Worm (Caenorhabditis elegans) whole organism, L1 larva: Measurements from ENCODE around the gene ints-6.

ENCODE experiments used
- C16A3.4 ChIP-seq: fragments of 150-350 bp; optimal IDR thresholded peaks from 2 replicates; lab custom pipeline; 2014; ENCODE audit warnings: missing biosample characterization, missing genetic modification characterization
- F16B12.6 ChIP-seq: fragments of 150-350 bp; optimal IDR thresholded peaks from 2 replicates; lab custom pipeline; 2014; ENCODE audit warnings: missing biosample characterization, missing genetic modification characterization
- Y116A8C.19 ChIP-seq: sonication (generic microtip); optimal IDR thresholded peaks from 2 replicates; lab custom pipeline; 2016; ENCODE audit warnings: missing compliant biosample characterization, missing genetic modification characterization, borderline replicate concordance
- ama-1 ChIP-seq: fragments of 150-350 bp; optimal IDR thresholded peaks from 2 replicates; lab custom pipeline; 2014
- blmp-1 ChIP-seq: fragments of 150-350 bp; optimal IDR thresholded peaks from 2 replicates; lab custom pipeline; 2014; ENCODE audit warnings: missing biosample characterization, missing genetic modification characterization
- ceh-63 ChIP-seq: fragments of 200-800 bp; sonication (Bioruptor generic); optimal IDR thresholded peaks from 2 replicates; lab custom pipeline; 2018; ENCODE audit warnings: mild to moderate bottlenecking, missing genetic modification characterization, missing compliant biosample characterization
- ceh-88 ChIP-seq: fragments of 200-800 bp; sonication (Bioruptor generic); IDR thresholded peaks from 2 replicates; pipeline ENCODE4 v1.3.6; 2022; ENCODE audit warnings: missing genetic modification characterization, missing compliant biosample characterization
- ceh-90 ChIP-seq: sonication (generic microtip); optimal IDR thresholded peaks from 2 replicates; lab custom pipeline; 2016; ENCODE audit warnings: missing genetic modification characterization, missing compliant biosample characterization
- ces-1 ChIP-seq: fragments of 150-350 bp; optimal IDR thresholded peaks from 2 replicates; lab custom pipeline; 2014; ENCODE audit warnings: missing biosample characterization, missing genetic modification reagents, missing genetic modification characterization
- dpl-1 ChIP-seq, 3 experiments: fragments of 150-350 bp in 2 of 3; sonication (generic microtip) in 1 of 3; optimal IDR thresholded peaks; 2 replicates each; lab custom pipeline; 2014 to 2017; ENCODE audit warnings: missing biosample characterization in 3 of 3, missing genetic modification characterization in 3 of 3, missing genetic modification reagents in 3 of 3
- dsc-1 ChIP-seq: sonication (generic microtip); optimal IDR thresholded peaks from 2 replicates; lab custom pipeline; 2016; ENCODE audit warnings: mild to moderate bottlenecking, missing genetic modification characterization, missing compliant biosample characterization
- efl-1 ChIP-seq, 4 experiments: fragments of 150-350 bp; optimal IDR thresholded peaks in 3 of 4; peaks in 1 of 4; 1 replicate in 1 of 4; 2 replicates in 3 of 4; lab custom pipeline; 2014; ENCODE audit warnings: missing biosample characterization in 2 of 4, missing genetic modification characterization in 2 of 4, missing genetic modification reagents in 2 of 4
- egl-13 ChIP-seq: sonication (generic microtip); optimal IDR thresholded peaks from 2 replicates; lab custom pipeline; 2016; ENCODE audit warnings: missing genotype, missing genetic modification reagents, missing genetic modification characterization, missing compliant biosample characterization
- egl-27 ChIP-seq, 2 experiments: fragments of 150-350 bp in 1 of 2; sonication (generic microtip); optimal IDR thresholded peaks; 3 replicates each; lab custom pipeline; 2017 to 2018; ENCODE audit warnings: missing biosample characterization in 2 of 2, missing genetic modification characterization in 2 of 2, missing genetic modification reagents in 2 of 2
- elt-2 ChIP-seq: sonication (generic microtip); optimal IDR thresholded peaks from 2 replicates; lab custom pipeline; 2016; ENCODE audit warnings: missing genetic modification characterization, mild to moderate bottlenecking, inconsistent platforms, missing compliant biosample characterization, missing genetic modification reagents
- elt-3 ChIP-seq, 6 experiments: fragments of 150-350 bp in 1 of 6; sonication (generic microtip); optimal IDR thresholded peaks; 2 replicates each; lab custom pipeline; 2017 to 2018; ENCODE audit warnings: missing biosample characterization in 6 of 6, missing genetic modification characterization in 6 of 6, inconsistent platforms in 1 of 6
- fkh-10 ChIP-seq: sonication (generic microtip); optimal IDR thresholded peaks from 2 replicates; lab custom pipeline; 2017; ENCODE audit warnings: missing biosample characterization, missing genetic modification reagents, missing genetic modification characterization
- fkh-4 ChIP-seq: sonication (generic microtip); optimal IDR thresholded peaks from 2 replicates; lab custom pipeline; 2016; ENCODE audit warnings: missing compliant biosample characterization, missing genetic modification characterization, borderline replicate concordance
- hpl-2 ChIP-seq: fragments of 150-350 bp; optimal IDR thresholded peaks from 2 replicates; lab custom pipeline; 2014; ENCODE audit warnings: missing biosample characterization, missing genetic modification reagents, missing genetic modification characterization
- irx-1 ChIP-seq: sonication (generic microtip); optimal IDR thresholded peaks from 2 replicates; lab custom pipeline; 2016; ENCODE audit warnings: missing genetic modification characterization, missing compliant biosample characterization
- jun-1 ChIP-seq: fragments of 150-350 bp; optimal IDR thresholded peaks from 2 replicates; lab custom pipeline; 2014; ENCODE audit warnings: missing biosample characterization, missing genetic modification reagents, missing genetic modification characterization
- lin-13 ChIP-seq: fragments of 150-350 bp; optimal IDR thresholded peaks from 2 replicates; lab custom pipeline; 2014; ENCODE audit warnings: missing biosample characterization, missing genetic modification reagents, missing genetic modification characterization
- lin-14 ChIP-seq: fragments of 200-800 bp; sonication (Bioruptor generic); optimal IDR thresholded peaks from 2 replicates; lab custom pipeline; 2018; ENCODE audit warnings: mild to moderate bottlenecking, missing genetic modification characterization, moderate library complexity, missing compliant biosample characterization
- lin-15B ChIP-seq: fragments of 150-350 bp; sonication (generic microtip); optimal IDR thresholded peaks from 3 replicates; lab custom pipeline; 2014; ENCODE audit warnings: missing biosample characterization, missing genetic modification characterization
- lin-35 ChIP-seq, 2 experiments: fragments of 150-350 bp; optimal IDR thresholded peaks; 2 replicates each; lab custom pipeline; 2014; ENCODE audit warnings: missing biosample characterization in 2 of 2, missing genetic modification characterization in 2 of 2, missing genetic modification reagents in 2 of 2
- lin-39 ChIP-seq: fragments of 150-350 bp; optimal IDR thresholded peaks from 2 replicates; lab custom pipeline; 2014; ENCODE audit warnings: missing biosample characterization, missing genetic modification reagents, missing genetic modification characterization
- lir-3 ChIP-seq: sonication (generic microtip); optimal IDR thresholded peaks from 2 replicates; lab custom pipeline; 2016; ENCODE audit warnings: mild to moderate bottlenecking, missing genetic modification characterization, moderate library complexity, missing compliant biosample characterization; ENCODE audit not compliant: poor library complexity
- lsy-2 ChIP-seq, 2 experiments: fragments of 150-350 bp; optimal IDR thresholded peaks; 2 replicates each; lab custom pipeline; 2014; ENCODE audit warnings: missing biosample characterization in 2 of 2, missing genetic modification characterization in 2 of 2
- mdl-1 ChIP-seq, 2 experiments: fragments of 150-350 bp; optimal IDR thresholded peaks; 2 replicates each; lab custom pipeline; 2014 to 2017; ENCODE audit warnings: missing biosample characterization in 2 of 2, missing genetic modification characterization in 2 of 2, inconsistent platforms in 1 of 2
- mef-2 ChIP-seq: fragments of 150-350 bp; optimal IDR thresholded peaks from 2 replicates; lab custom pipeline; 2014; ENCODE audit warnings: missing biosample characterization, missing genetic modification characterization
- nhr-11 ChIP-seq: fragments of 150-350 bp; optimal IDR thresholded peaks from 2 replicates; lab custom pipeline; 2014; ENCODE audit warnings: missing biosample characterization, missing genetic modification characterization
- nhr-12 ChIP-seq: sonication (generic microtip); optimal IDR thresholded peaks from 2 replicates; lab custom pipeline; 2017; ENCODE audit warnings: missing biosample characterization, missing genetic modification characterization
- nhr-237 ChIP-seq: fragments of 150-350 bp; optimal IDR thresholded peaks from 2 replicates; lab custom pipeline; 2014; ENCODE audit warnings: missing biosample characterization, missing genetic modification characterization
- nhr-47 ChIP-seq: sonication (generic microtip); optimal IDR thresholded peaks from 2 replicates; lab custom pipeline; 2016; ENCODE audit warnings: mild to moderate bottlenecking, missing genetic modification characterization, moderate library complexity, missing compliant biosample characterization
- nhr-71 ChIP-seq: sonication (generic microtip); optimal IDR thresholded peaks from 2 replicates; lab custom pipeline; 2016; ENCODE audit warnings: mild to moderate bottlenecking, missing genetic modification characterization, moderate library complexity, missing compliant biosample characterization
- nhr-77 ChIP-seq: fragments of 150-350 bp; optimal IDR thresholded peaks from 2 replicates; lab custom pipeline; 2014; ENCODE audit warnings: missing biosample characterization, missing genetic modification characterization
- nhr-90 ChIP-seq: sonication (generic microtip); optimal IDR thresholded peaks from 2 replicates; lab custom pipeline; 2016; ENCODE audit warnings: mild to moderate bottlenecking, missing genetic modification characterization, missing compliant biosample characterization; ENCODE audit not compliant: poor library complexity
- pax-3 ChIP-seq: fragments of 200-800 bp; sonication (Bioruptor generic); optimal IDR thresholded peaks from 2 replicates; lab custom pipeline; 2018; ENCODE audit warnings: mild to moderate bottlenecking, missing genetic modification characterization, moderate library complexity, missing compliant biosample characterization
- skn-1 ChIP-seq: fragments of 150-350 bp; optimal IDR thresholded peaks from 2 replicates; lab custom pipeline; 2014; ENCODE audit warnings: missing biosample characterization, missing genetic modification characterization
- sox-4 ChIP-seq: sonication (generic microtip); optimal IDR thresholded peaks from 2 replicates; lab custom pipeline; 2016; ENCODE audit warnings: missing genetic modification characterization, missing compliant biosample characterization
- tbx-2 ChIP-seq: sonication (generic microtip); optimal IDR thresholded peaks from 2 replicates; lab custom pipeline; 2016; ENCODE audit warnings: missing genetic modification characterization, missing compliant biosample characterization
- tlp-1 ChIP-seq: fragments of 150-350 bp; optimal IDR thresholded peaks from 2 replicates; lab custom pipeline; 2014; ENCODE audit warnings: missing biosample characterization, missing genetic modification characterization
- unc-62 ChIP-seq: fragments of 150-350 bp; optimal IDR thresholded peaks from 2 replicates; lab custom pipeline; 2014; ENCODE audit warnings: missing biosample characterization, missing genetic modification reagents, missing genetic modification characterization
- unc-86 ChIP-seq: sonication (generic microtip); optimal IDR thresholded peaks from 2 replicates; lab custom pipeline; 2016; ENCODE audit warnings: missing genetic modification characterization, missing compliant biosample characterization
- unc-98 ChIP-seq: fragments of 200-800 bp; sonication (Bioruptor generic); IDR thresholded peaks from 2 replicates; pipeline ENCODE4 v1.3.6; 2022; ENCODE audit warnings: missing genetic modification characterization, missing compliant biosample characterization
- vab-15 ChIP-seq: sonication (generic microtip); optimal IDR thresholded peaks from 2 replicates; lab custom pipeline; 2017; ENCODE audit warnings: missing genotype, mild to moderate bottlenecking, missing genetic modification characterization, missing compliant biosample characterization
- xbp-1 ChIP-seq: sonication (generic microtip); optimal IDR thresholded peaks from 2 replicates; lab custom pipeline; 2016; ENCODE audit warnings: missing genetic modification characterization, missing compliant biosample characterization
- zag-1 ChIP-seq: fragments of 150-350 bp; optimal IDR thresholded peaks from 2 replicates; lab custom pipeline; 2014; ENCODE audit warnings: missing biosample characterization, missing genetic modification characterization
- zip-4 ChIP-seq: fragments of 200-800 bp; sonication (Bioruptor generic); optimal IDR thresholded peaks from 2 replicates; lab custom pipeline; 2018; ENCODE audit warnings: mild to moderate bottlenecking, missing genetic modification characterization, moderate library complexity, missing compliant biosample characterization
- ztf-11 ChIP-seq, 2 experiments: sonication (generic microtip); optimal IDR thresholded peaks; 2 replicates each; lab custom pipeline; 2016 to 2017; ENCODE audit warnings: missing genetic modification characterization in 2 of 2, missing biosample characterization in 1 of 2, missing compliant biosample characterization in 1 of 2
- ztf-4 ChIP-seq: fragments of 150-350 bp; optimal IDR thresholded peaks from 2 replicates; lab custom pipeline; 2014; ENCODE audit warnings: missing biosample characterization, missing genetic modification characterization

Gene ints-6

DNA sequence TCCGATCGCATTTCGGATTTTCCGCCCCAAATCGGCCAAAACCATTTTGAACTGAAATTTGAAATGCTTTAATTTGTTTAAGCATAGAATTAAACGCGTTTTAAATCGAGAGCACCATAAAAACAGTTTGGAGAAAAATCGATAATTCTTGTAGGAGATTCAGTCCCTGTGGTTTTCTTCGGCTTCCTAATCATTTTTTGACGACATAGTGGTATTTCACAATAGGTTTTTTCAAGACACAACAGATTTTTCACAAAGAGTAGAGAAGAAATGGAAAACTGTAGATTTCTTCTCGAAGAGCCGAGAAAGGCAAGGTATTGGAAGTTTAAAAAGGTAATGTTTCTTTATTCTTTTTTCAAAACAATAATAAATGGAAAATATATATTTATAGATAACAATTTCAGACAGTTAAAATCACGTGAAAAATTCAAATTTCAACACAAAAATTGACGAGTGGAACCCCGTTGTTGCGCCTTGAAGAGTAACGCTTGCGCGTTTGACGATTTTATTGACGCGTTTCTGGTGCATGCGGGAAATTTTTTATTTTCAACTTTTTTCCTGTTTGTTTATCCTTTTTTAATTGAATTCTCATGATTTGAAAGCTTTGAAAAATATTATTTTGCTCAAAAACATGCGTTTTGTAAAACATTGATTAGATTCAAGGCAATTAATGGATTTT is 52.2 kb downstream of the ints-6 start, which contains the start of gene F21D5.7:
Gene F21D5.7, minus strand, starts transcription at position 51 of the 679 bp plus-strand sequence.
- TF ChIP-seq fkh-4 (tag; lab: Kevin White, UChicago): no peak
- TF ChIP-seq fkh-10 (GFP tag; lab: Kevin White, UChicago): no peak
- TF ChIP-seq zip-4 (GFP tag; lab: Kevin White, UChicago): peak; percentile 62
- TF ChIP-seq egl-27 (tag; optimal IDR thresholded peaks at IDR 0.05; lab: Kevin White, UChicago): no peak
- TF ChIP-seq elt-3 (tag; optimal IDR thresholded peaks at IDR 0.05; lab: Kevin White, UChicago): peak in 2 of 6 experiments; percentile 66 to 77
- peak; percentile 82 for TF ChIP-seq skn-1 (tag; lab: Kevin White, UChicago)
- no peak for TF ChIP-seq pax-3 (tag; lab: Kevin White, UChicago)
- TF ChIP-seq nhr-12 (tag; lab: Kevin White, UChicago): no peak
- peak; percentile 85 to 91 for TF ChIP-seq lin-35 (GFP tag; optimal IDR thresholded peaks at IDR 0.05; lab: Kevin White, UChicago)
- peak; percentile 33 for TF ChIP-seq hpl-2 (GFP tag; lab: Kevin White, UChicago)
- no peak for TF ChIP-seq unc-62 (GFP tag; lab: Kevin White, UChicago)
- TF ChIP-seq sox-4 (tag; lab: Kevin White, UChicago): peak; percentile 23
- peak; percentile 68 for TF ChIP-seq jun-1
- TF ChIP-seq nhr-71: peak; percentile 89
- TF ChIP-seq irx-1 (tag; lab: Kevin White, UChicago): peak; percentile 80
- peak; percentile 67 for TF ChIP-seq C16A3.4
- peak; percentile 81 to 88 (median 87) for TF ChIP-seq dpl-1 (GFP tag; optimal IDR thresholded peaks at IDR 0.05; lab: Kevin White, UChicago)
- TF ChIP-seq Y116A8C.19 (tag; lab: Kevin White, UChicago): no peak
- peak; percentile 33 for TF ChIP-seq ztf-4
- no peak for TF ChIP-seq unc-98 (GFP tag; lab: Robert Waterston, UW)
- TF ChIP-seq ceh-88 (GFP tag; lab: Robert Waterston, UW): peak; percentile 36; the same call in 1 of the 2 replicates
- TF ChIP-seq egl-13: peak; percentile 66
- peak; percentile 79 for TF ChIP-seq lin-39 (tag; lab: Kevin White, UChicago)
- peak; percentile 67 for TF ChIP-seq unc-86 (tag; lab: Kevin White, UChicago)
- peak; percentile 75 to 86 for TF ChIP-seq efl-1 (optimal IDR thresholded peaks at IDR 0.05; lab: Kevin White, UChicago)
- TF ChIP-seq efl-1 (GFP tag; optimal IDR thresholded peaks at IDR 0.05 in 1 of 2; lab: Kevin White, UChicago): peak; percentile 86 to 98
- TF ChIP-seq nhr-77: peak; percentile 56
- TF ChIP-seq ztf-11 (tag; optimal IDR thresholded peaks at IDR 0.05; lab: Kevin White, UChicago): peak in 1 of 2 experiments; percentile 25
- TF ChIP-seq ceh-90 (tag; lab: Kevin White, UChicago): no peak
- no peak for TF ChIP-seq ces-1 (GFP tag; lab: Kevin White, UChicago)
- peak; percentile 83 for TF ChIP-seq tbx-2 (tag; lab: Kevin White, UChicago)
- peak; percentile 51 for TF ChIP-seq F16B12.6 (tag; lab: Kevin White, UChicago)
- no peak for TF ChIP-seq nhr-237 (tag; lab: Kevin White, UChicago)
- TF ChIP-seq nhr-90 (tag; lab: Kevin White, UChicago): peak; percentile 86
- no peak for TF ChIP-seq vab-15 (tag; lab: Kevin White, UChicago)
- peak in 1 of 2 experiments; percentile 79 for TF ChIP-seq mdl-1 (tag; optimal IDR thresholded peaks at IDR 0.05; lab: Kevin White, UChicago)
- peak; percentile 37 for TF ChIP-seq blmp-1 (tag; lab: Kevin White, UChicago)
- no peak for TF ChIP-seq mef-2 (tag; lab: Kevin White, UChicago)
- TF ChIP-seq xbp-1 (tag; lab: Kevin White, UChicago): peak; percentile 84
- peak; percentile 80 for TF ChIP-seq dsc-1 (tag; lab: Kevin White, UChicago)
- TF ChIP-seq tlp-1 (tag; lab: Kevin White, UChicago): no peak
- TF ChIP-seq nhr-47 (tag; lab: Kevin White, UChicago): peak; percentile 85
- TF ChIP-seq nhr-11 (tag; lab: Kevin White, UChicago): peak; percentile 61
- peak; percentile 46 for TF ChIP-seq lir-3 (tag; lab: Kevin White, UChicago)
- peak; percentile 86 to 88 for TF ChIP-seq lsy-2 (tag; optimal IDR thresholded peaks at IDR 0.05; lab: Kevin White, UChicago)
- no peak for TF ChIP-seq ama-1
- TF ChIP-seq lin-15B (tag; lab: Kevin White, UChicago): peak; percentile 65
- no peak for TF ChIP-seq zag-1 (tag; lab: Kevin White, UChicago)
- TF ChIP-seq ceh-63 (GFP tag; lab: Kevin White, UChicago): no peak
- TF ChIP-seq lin-13 (GFP tag; lab: Kevin White, UChicago): peak; percentile 72
- peak; percentile 81 for TF ChIP-seq elt-2
- peak; percentile 87 for TF ChIP-seq lin-14
